Fruit fly (Drosophila melanogaster) whole organism, embryonic: Measurements from ENCODE around the gene CG7295.

Source experiments
- CG10654 ChIP-seq: fragments of 200-800 bp; sonication (Bioruptor generic); optimal IDR thresholded peaks from 2 replicates; lab custom pipeline; 2016; ENCODE audit warnings: missing biosample characterization, missing genetic modification characterization
- Lpt ChIP-seq: fragments of >200 bp; optimal IDR thresholded peaks from 2 replicates; lab custom pipeline; 2018; ENCODE audit warnings: missing biosample characterization, missing genetic modification characterization

DNA sequence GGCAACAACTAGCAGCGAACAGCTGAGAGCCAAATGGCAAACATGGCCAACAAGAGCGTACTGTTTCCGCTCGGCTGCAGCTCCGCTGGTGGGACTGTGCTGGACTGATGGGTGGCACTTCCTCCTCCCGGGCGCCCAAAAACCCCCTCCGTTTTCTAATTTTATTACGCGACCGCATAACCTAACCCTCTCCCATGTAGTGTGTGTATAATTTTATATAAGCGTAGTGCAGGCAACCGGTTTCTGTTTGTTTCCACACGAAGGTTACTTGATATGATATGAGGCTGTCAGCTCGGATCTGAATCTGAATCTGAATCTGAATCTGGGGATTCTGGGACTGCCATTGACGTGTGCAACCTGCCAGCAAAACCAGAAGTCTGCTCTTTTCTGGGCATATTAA, 33.3 kb downstream of the CG7295 start:
- no peak for TF ChIP-seq Lpt (GFP tag; lab: Kevin White, UChicago)
- no peak for TF ChIP-seq CG10654 (GFP tag; lab: Kevin White, UChicago)
